Fruit fly (Drosophila melanogaster) whole organism, embryonic: ENCODE results near the gene Act79B.

Experiments used
- chif ChIP-seq, 2 experiments: fragments of 200-800 bp; sonication (Bioruptor generic); optimal IDR thresholded peaks; 3 replicates each; lab custom pipeline; 2016; ENCODE audit warnings: missing biosample characterization in 2 of 2, missing genetic modification characterization in 2 of 2
- ken ChIP-seq: fragments of 200-800 bp; sonication (Bioruptor generic); IDR thresholded peaks from 3 replicates; pipeline ENCODE4 v1.3.6; 2022; ENCODE audit warnings: missing biosample characterization, missing genetic modification characterization

DNA sequence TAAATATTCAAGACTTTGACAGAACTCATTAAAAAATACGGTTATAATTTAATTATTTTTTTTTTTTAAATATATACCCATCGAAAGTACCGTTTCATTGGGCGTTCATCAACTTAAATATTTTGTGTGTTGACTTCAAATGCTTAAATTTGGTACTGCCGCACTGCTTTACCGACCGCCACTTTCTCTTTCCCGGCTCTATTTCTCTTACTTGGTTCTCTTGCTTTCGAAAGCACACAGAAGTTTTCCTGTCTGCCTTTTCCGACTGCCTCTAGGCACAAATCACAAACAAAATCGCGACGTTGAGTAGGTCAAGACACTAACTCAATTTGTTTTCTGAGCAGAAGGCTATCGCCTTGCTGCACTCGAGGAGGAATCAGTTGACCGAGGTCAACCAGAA, 9.0 kb downstream of the Act79B start:
- no peak for TF ChIP-seq chif (GFP tag; optimal IDR thresholded peaks at IDR 0.05; lab: Kevin White, UChicago)
- no peak for TF ChIP-seq ken (GFP tag; lab: Robert Waterston, UW)
